Worm (Caenorhabditis elegans): ENCODE results near the gene ZK1320.2.

- no peak for TF ChIP-seq skn-1 (tag; optimal IDR thresholded peaks at IDR 0.05)
- no peak for TF ChIP-seq ceh-20 (GFP tag; IDR thresholded peaks at IDR 0.05)
- TF ChIP-seq ceh-82 (tag; optimal IDR thresholded peaks at IDR 0.05), result no peak
- no peak for TF ChIP-seq mep-1 (tag; optimal IDR thresholded peaks at IDR 0.05)
- no peak for TF ChIP-seq unc-130 (GFP tag; optimal IDR thresholded peaks at IDR 0.05)
- no peak for TF ChIP-seq mes-2 (tag; optimal IDR thresholded peaks at IDR 0.05; ENCODE audit: poor library complexity, severe bottlenecking)
- no peak for TF ChIP-seq egl-27 (tag; optimal IDR thresholded peaks at IDR 0.05)
- TF ChIP-seq aha-1 (tag), result no peak
- TF ChIP-seq unc-39 (tag; optimal IDR thresholded peaks at IDR 0.05), result no peak
- TF ChIP-seq ZK546.5 (tag; optimal IDR thresholded peaks at IDR 0.05), result no peak
- TF ChIP-seq hif-1 (tag; optimal IDR thresholded peaks at IDR 0.05), result no peak
- no peak for TF ChIP-seq zag-1 (tag; optimal IDR thresholded peaks at IDR 0.05)
These were observed at the start of gene ZK1320.2 for ce11 chrII:9658915-9659314.

All from whole organism, L4 larva.